Worm (Caenorhabditis elegans) whole organism, late embryonic: ENCODE results near the gene Y54G11A.4.

Experiments used
- F13H6.1 ChIP-seq: sonication (generic microtip); optimal IDR thresholded peaks from 2 replicates; lab custom pipeline; 2016; ENCODE audit warnings: missing genetic modification characterization, missing compliant biosample characterization
- T23F11.4 ChIP-seq: fragments of 200-800 bp; sonication (Bioruptor generic); optimal IDR thresholded peaks from 2 replicates; lab custom pipeline; 2018; ENCODE audit warnings: mild to moderate bottlenecking, missing genetic modification characterization, missing compliant biosample characterization
- dmd-4 ChIP-seq: sonication (generic microtip); optimal IDR thresholded peaks from 2 replicates; lab custom pipeline; 2016; ENCODE audit warnings: borderline replicate concordance, missing genetic modification characterization, missing compliant biosample characterization
- elt-4 ChIP-seq: sonication (generic microtip); optimal IDR thresholded peaks from 2 replicates; lab custom pipeline; 2016; ENCODE audit warnings: missing genetic modification characterization, missing compliant biosample characterization
- gmeb-2 ChIP-seq: sonication (generic microtip); optimal IDR thresholded peaks from 2 replicates; lab custom pipeline; 2016; ENCODE audit warnings: missing genetic modification characterization, inconsistent platforms, missing compliant biosample characterization
- mec-3 ChIP-seq: sonication (generic microtip); optimal IDR thresholded peaks from 2 replicates; lab custom pipeline; 2016; ENCODE audit warnings: borderline replicate concordance, missing genetic modification characterization, missing compliant biosample characterization
- nfya-1 ChIP-seq: sonication (generic microtip); optimal IDR thresholded peaks from 2 replicates; lab custom pipeline; 2017; ENCODE audit warnings: missing genetic modification characterization, mild to moderate bottlenecking, missing compliant biosample characterization, antibody characterized with exemption, moderate library complexity
- nhr-11 ChIP-seq: fragments of 150-350 bp; optimal IDR thresholded peaks from 2 replicates; lab custom pipeline; 2014; ENCODE audit warnings: missing biosample characterization, missing genetic modification characterization
- sdc-2 ChIP-seq: sonication (generic microtip); optimal IDR thresholded peaks from 2 replicates; lab custom pipeline; 2016; ENCODE audit warnings: missing genotype, missing genetic modification characterization, missing compliant biosample characterization
- tbx-2 ChIP-seq: sonication (generic microtip); optimal IDR thresholded peaks from 2 replicates; lab custom pipeline; 2016; ENCODE audit warnings: missing genetic modification characterization, missing compliant biosample characterization
- unc-3 ChIP-seq, 2 experiments: fragments of 200-800 bp in 1 of 2; sonication (Bioruptor generic) in 1 of 2; sonication (generic microtip) in 1 of 2; conservative IDR thresholded peaks in 1 of 2; optimal IDR thresholded peaks in 1 of 2; 2 replicates each; pipeline versions ENCODE4 v1.3.6 to Lab custom; 2016 to 2022; ENCODE audit warnings: missing compliant biosample characterization in 2 of 2, missing genetic modification characterization in 2 of 2, missing genetic modification reagents in 1 of 2
- unc-86 ChIP-seq: sonication (generic microtip); optimal IDR thresholded peaks from 2 replicates; lab custom pipeline; 2016; ENCODE audit warnings: missing genetic modification characterization, missing compliant biosample characterization
- ztf-16 ChIP-seq: sonication (generic microtip); optimal IDR thresholded peaks from 2 replicates; lab custom pipeline; 2017; ENCODE audit warnings: missing genetic modification characterization, missing compliant biosample characterization

DNA sequence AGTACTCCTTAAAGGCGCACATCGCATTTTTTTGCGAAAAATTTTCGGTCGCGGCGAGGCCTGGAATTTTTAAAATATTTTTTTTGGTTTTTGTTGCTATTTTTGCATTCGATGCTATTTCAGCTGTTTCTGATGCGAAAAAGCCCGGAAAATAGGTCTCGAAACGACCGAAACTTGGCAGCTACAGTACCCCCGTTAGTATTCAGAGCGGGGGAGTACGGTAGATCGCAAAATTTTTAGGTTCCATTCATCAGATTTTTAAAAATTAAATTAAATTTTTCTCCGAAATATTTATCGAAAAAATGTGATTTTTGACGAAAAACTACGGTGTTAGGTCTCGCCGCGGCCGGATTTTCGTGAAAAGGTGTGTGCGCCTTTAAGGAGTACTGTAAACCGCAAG lies 36.8 kb upstream of the Y54G11A.4 start:
- TF ChIP-seq dmd-4 (tag; lab: Kevin White, UChicago): no peak
- no peak for TF ChIP-seq elt-4 (tag; lab: Kevin White, UChicago)
- TF ChIP-seq mec-3 (tag; lab: Kevin White, UChicago): no peak
- no peak for TF ChIP-seq nfya-1 (tag; lab: Kevin White, UChicago)
- no peak for TF ChIP-seq T23F11.4 (GFP tag; lab: Kevin White, UChicago)
- TF ChIP-seq F13H6.1 (tag; lab: Kevin White, UChicago): no peak
- no peak for TF ChIP-seq sdc-2 (tag; lab: Kevin White, UChicago)
- TF ChIP-seq unc-3 (GFP tag; conservative IDR thresholded peaks at IDR 0.05; lab: Robert Waterston, UW): no peak
- TF ChIP-seq unc-3 (tag; optimal IDR thresholded peaks at IDR 0.05; lab: Kevin White, UChicago): no peak
- TF ChIP-seq ztf-16 (tag; lab: Kevin White, UChicago): no peak
- TF ChIP-seq tbx-2 (tag; lab: Kevin White, UChicago): no peak
- TF ChIP-seq gmeb-2: no peak
- TF ChIP-seq unc-86 (tag; lab: Kevin White, UChicago): no peak
- no peak for TF ChIP-seq nhr-11 (tag; lab: Kevin White, UChicago)
